Worm (Caenorhabditis elegans) whole organism, young adult: Measurements from ENCODE around the gene fipr-28.

ENCODE experiments used
- T07F8.4 ChIP-seq: sonication (generic microtip); optimal IDR thresholded peaks from 2 replicates; lab custom pipeline; 2016; ENCODE audit warnings: mild to moderate bottlenecking, missing genetic modification characterization, moderate library complexity, missing compliant biosample characterization
- ama-1 ChIP-seq, 3 experiments: fragments of 150-350 bp in 1 of 3; sonication (generic microtip) in 2 of 3; optimal IDR thresholded peaks; 2 replicates each; lab custom pipeline; 2014 to 2018; ENCODE audit warnings: missing biosample characterization in 2 of 3, missing genetic modification characterization in 2 of 3, missing genetic modification reagents in 2 of 3
- hrde-1 ChIP-seq: sonication (generic microtip); optimal IDR thresholded peaks from 2 replicates; lab custom pipeline; 2016; ENCODE audit warnings: missing genetic modification characterization, mild to moderate bottlenecking, missing compliant biosample characterization, moderate library complexity, missing genotype, missing genetic modification reagents, borderline replicate concordance
- madf-8 ChIP-seq: fragments of 200-800 bp; sonication (Bioruptor generic); conservative IDR thresholded peaks from 2 replicates; pipeline ENCODE4 v1.3.6; 2022; ENCODE audit warnings: missing genetic modification reagents, missing genetic modification characterization, missing compliant biosample characterization
- nhr-27 ChIP-seq: fragments of 200-800 bp; sonication (Bioruptor generic); optimal IDR thresholded peaks from 2 replicates; lab custom pipeline; 2018; ENCODE audit warnings: mild to moderate bottlenecking, missing genetic modification characterization, moderate library complexity, missing compliant biosample characterization
- nhr-80 ChIP-seq: sonication (generic microtip); optimal IDR thresholded peaks from 2 replicates; lab custom pipeline; 2016; ENCODE audit warnings: missing genetic modification characterization, missing compliant biosample characterization
- pha-4 ChIP-seq: fragments of 150-350 bp; sonication (generic microtip); optimal IDR thresholded peaks from 2 replicates; lab custom pipeline; 2014; ENCODE audit warnings: missing biosample characterization, missing genetic modification reagents, missing genetic modification characterization
- snpc-4 ChIP-seq, 5 experiments: fragments of 150-350 bp in 1 of 5; sonication (generic microtip) in 4 of 5; optimal IDR thresholded peaks; 2 replicates each; lab custom pipeline; 2014 to 2018; ENCODE audit warnings: missing genetic modification characterization in 5 of 5, missing biosample characterization in 3 of 5, antibody characterized with exemption in 2 of 5, mild to moderate bottlenecking in 2 of 5, missing compliant biosample characterization in 2 of 5, missing genotype in 2 of 5, moderate library complexity in 2 of 5, missing genetic modification reagents in 1 of 5
- ztf-25 ChIP-seq: fragments of 200-800 bp; sonication (Bioruptor generic); IDR thresholded peaks from 2 replicates; pipeline ENCODE4 v1.3.6; 2022; ENCODE audit warnings: missing genetic modification reagents, missing genetic modification characterization, missing compliant biosample characterization

DNA sequence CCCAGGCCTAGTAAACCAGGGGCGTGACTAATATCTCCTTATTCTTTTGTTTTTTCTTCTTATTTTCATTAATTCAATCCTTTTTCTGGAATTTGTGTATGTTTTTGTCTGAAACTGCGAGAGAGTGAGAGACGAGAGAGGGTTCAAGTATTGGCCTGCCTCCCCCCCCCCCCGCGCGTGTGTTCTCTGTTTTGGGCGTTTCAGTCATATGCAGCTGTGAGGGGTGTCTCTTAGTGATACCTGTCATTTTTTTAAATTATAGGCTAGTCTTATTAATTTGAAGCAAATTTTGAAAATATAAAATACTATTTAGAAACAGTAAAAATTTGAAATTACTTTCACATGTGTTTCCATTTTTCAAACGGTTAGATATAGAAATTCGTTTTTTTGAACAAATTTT lies 31.7 kb downstream of the fipr-28 start:
- TF ChIP-seq snpc-4 (GFP tag; optimal IDR thresholded peaks at IDR 0.05; lab: Kevin White, UChicago) (no peak), snpc-4 (tag; optimal IDR thresholded peaks at IDR 0.05; lab: Kevin White, UChicago) (no peak), nhr-80 (peak; percentile 17), pha-4 (tag; lab: Kevin White, UChicago) (no peak), nhr-27 (no peak), ama-1 (optimal IDR thresholded peaks at IDR 0.05; lab: Kevin White, UChicago) (no peak), ama-1 (GFP tag; optimal IDR thresholded peaks at IDR 0.05; lab: Kevin White, UChicago) (no peak), ztf-25 (GFP tag; lab: Robert Waterston, UW) (no peak), T07F8.4 (tag; lab: Kevin White, UChicago) (no peak), madf-8 (GFP tag; lab: Robert Waterston, UW) (no peak), hrde-1 (tag; lab: Kevin White, UChicago) (no peak)
